Fruit fly (Drosophila melanogaster): ENCODE results near the gene CG10602.

Gene CG10602

DNA sequence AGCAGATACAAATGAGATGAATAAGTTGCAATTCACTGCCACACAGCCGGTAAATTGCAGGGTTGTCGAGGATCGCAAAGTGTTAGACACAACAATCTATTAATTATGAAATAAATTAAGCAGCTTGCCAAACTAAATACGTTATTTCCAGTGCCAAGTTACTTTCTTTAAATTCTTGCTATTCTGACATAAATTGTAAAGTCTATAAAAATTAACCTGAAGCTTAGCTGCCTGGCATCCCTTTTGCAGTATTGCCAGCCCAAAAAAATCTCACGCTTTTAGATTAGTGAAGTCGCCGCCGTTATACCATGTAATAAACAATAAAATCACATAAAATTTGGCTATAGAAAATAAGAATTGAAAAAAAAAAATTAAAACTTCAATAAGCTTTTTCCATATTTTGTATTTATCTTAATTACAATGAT, 1.4 kb downstream of the CG10602 start (continued):
- TF ChIP-seq net (GFP tag; optimal IDR thresholded peaks at IDR 0.05) (peak; percentile 97), CG10631 (GFP tag; optimal IDR thresholded peaks at IDR 0.05) (peak; percentile 96), CG8319 (GFP tag; optimal IDR thresholded peaks at IDR 0.05) (peak; percentile 94), Eip78C (GFP tag) (peak; percentile 98), CG15336 (GFP tag; IDR thresholded peaks at IDR 0.05) (peak; percentile 95), fd85E (GFP tag; optimal IDR thresholded peaks at IDR 0.05) (peak; percentile 66), esn (GFP tag; optimal IDR thresholded peaks at IDR 0.05) (peak; percentile 97), fd59A (GFP tag; optimal IDR thresholded peaks at IDR 0.05) (peak; percentile 90), salr (GFP tag; optimal IDR thresholded peaks at IDR 0.05) (peak; percentile 90 to 93), dsx (GFP tag; optimal IDR thresholded peaks at IDR 0.05; ENCODE audit: poor library complexity, severe bottlenecking) (peak; percentile 95), CG6163 (GFP tag; IDR thresholded peaks at IDR 0.05) (peak; percentile 98), CG10669 (GFP tag; optimal IDR thresholded peaks at IDR 0.05) (peak; percentile 94), CG34406 (GFP tag; optimal IDR thresholded peaks at IDR 0.05) (peak; percentile 95), eg (GFP tag; IDR thresholded peaks at IDR 0.05) (peak; percentile 98), CG4318 (GFP tag; optimal IDR thresholded peaks at IDR 0.05) (peak; percentile 92), Hr4 (GFP tag; optimal IDR thresholded peaks at IDR 0.05) (peak; percentile 98), CG7368 (GFP tag; optimal IDR thresholded peaks at IDR 0.05) (peak; percentile 95), CG16779 (tag; optimal IDR thresholded peaks at IDR 0.05) (peak; percentile 91), Ets21C (GFP tag; optimal IDR thresholded peaks at IDR 0.05) (peak; percentile 96), CG8119 (GFP tag; IDR thresholded peaks at IDR 0.05) (peak; percentile 95), Blimp-1 (GFP tag; optimal IDR thresholded peaks at IDR 0.05) (peak; percentile 84), CG9139 (GFP tag; optimal IDR thresholded peaks at IDR 0.05) (peak; percentile 92), Smox (GFP tag; optimal IDR thresholded peaks at IDR 0.05) (peak; percentile 97), CG6854 (GFP tag; optimal IDR thresholded peaks at IDR 0.05) (peak; percentile 92), Met (GFP tag; optimal IDR thresholded peaks at IDR 0.05) (peak; percentile 98), svp (GFP tag) (peak; percentile 99), CG6808 (GFP tag; optimal IDR thresholded peaks at IDR 0.05) (peak; percentile 94)

DNA sequence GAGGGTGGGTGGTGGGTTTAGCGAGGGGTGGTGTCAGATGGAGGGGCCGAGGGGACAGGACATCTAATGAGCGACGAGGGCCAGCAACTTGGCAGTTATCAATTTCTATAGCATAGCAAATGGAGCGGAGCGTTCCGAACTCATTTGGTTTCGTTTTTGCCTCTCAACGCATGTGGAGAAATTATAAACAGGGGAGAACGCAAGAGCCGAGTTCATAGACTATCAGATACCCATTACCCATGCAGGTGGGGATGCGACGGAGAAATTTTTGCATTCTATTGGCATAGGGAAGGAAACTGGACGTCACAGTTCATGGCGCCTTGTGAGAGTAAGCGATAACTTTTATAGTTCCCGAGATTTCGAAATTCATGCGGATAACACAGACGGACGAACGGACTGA, 6.8 kb downstream of the CG10602 start:
- TF ChIP-seq Smox (GFP tag; optimal IDR thresholded peaks at IDR 0.05) (no peak), acj6 (GFP tag; optimal IDR thresholded peaks at IDR 0.05) (no peak), vri (GFP tag; optimal IDR thresholded peaks at IDR 0.05) (no peak), CG7368 (GFP tag; optimal IDR thresholded peaks at IDR 0.05) (no peak), Eip78C (GFP tag) (no peak), CG8632 (GFP tag; optimal IDR thresholded peaks at IDR 0.05) (no peak), CG6276 (GFP tag; optimal IDR thresholded peaks at IDR 0.05) (no peak), CG10669 (GFP tag; optimal IDR thresholded peaks at IDR 0.05) (no peak), CG6808 (GFP tag; optimal IDR thresholded peaks at IDR 0.05) (no peak), Eip75B (GFP tag; optimal IDR thresholded peaks at IDR 0.05) (no peak)

DNA sequence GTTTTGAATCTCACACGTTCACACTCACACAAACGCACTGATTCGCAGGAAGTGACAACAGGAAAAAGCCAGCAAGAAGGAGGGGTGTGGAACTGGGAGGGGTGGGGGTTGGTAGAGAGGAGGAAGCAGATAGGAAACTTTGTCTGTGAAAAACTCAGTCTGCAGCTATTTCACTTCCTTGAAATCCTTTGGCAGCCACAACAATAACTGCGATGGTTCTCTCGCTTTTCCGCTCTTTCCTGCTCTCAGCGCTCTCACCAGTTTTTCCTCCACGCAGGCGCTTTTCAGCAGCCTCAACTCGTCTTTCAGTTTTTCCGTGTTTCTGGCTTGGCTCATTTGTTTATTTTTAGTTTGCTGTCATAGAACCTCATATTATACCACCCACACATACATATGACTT, 12.2 kb downstream of the CG10602 start:
- TF ChIP-seq Ets96B (tag; optimal IDR thresholded peaks at IDR 0.05): no peak
- TF ChIP-seq Gug (GFP tag; IDR thresholded peaks at IDR 0.05): no peak
- no peak for TF ChIP-seq Ets21C (GFP tag; optimal IDR thresholded peaks at IDR 0.05)
- TF ChIP-seq svp (GFP tag): no peak
- no peak for TF ChIP-seq Lpt (GFP tag; optimal IDR thresholded peaks at IDR 0.05)
- TF ChIP-seq Blimp-1 (GFP tag; optimal IDR thresholded peaks at IDR 0.05): no peak
- TF ChIP-seq CG6808 (GFP tag; optimal IDR thresholded peaks at IDR 0.05): no peak
- no peak for TF ChIP-seq CG3919 (GFP tag; optimal IDR thresholded peaks at IDR 0.05)
- TF ChIP-seq CG11762 (GFP tag; optimal IDR thresholded peaks at IDR 0.05; ENCODE audit: insufficient read depth): no peak
- TF ChIP-seq esn (GFP tag; optimal IDR thresholded peaks at IDR 0.05): no peak
- no peak for TF ChIP-seq Eip93F (GFP tag; optimal IDR thresholded peaks at IDR 0.05)
- TF ChIP-seq Smox (GFP tag; optimal IDR thresholded peaks at IDR 0.05): no peak
- no peak for TF ChIP-seq pdm3 (GFP tag; optimal IDR thresholded peaks at IDR 0.05)
- TF ChIP-seq CG6163 (GFP tag; IDR thresholded peaks at IDR 0.05): no peak
- TF ChIP-seq salr (GFP tag; optimal IDR thresholded peaks at IDR 0.05): no peak
- no peak for TF ChIP-seq CG1621 (tag; optimal IDR thresholded peaks at IDR 0.05)
- TF ChIP-seq cyc (GFP tag; optimal IDR thresholded peaks at IDR 0.05): no peak
- no peak for TF ChIP-seq CG32006 (GFP tag; optimal IDR thresholded peaks at IDR 0.05)
